Fruit fly (Drosophila melanogaster): ENCODE measurements around the gene Kif19A.

Gene Kif19A

dm6 chr3R:14116088-14116487 lies 2.2 kb downstream of the Kif19A start:
- no peak for TF ChIP-seq CG10348 (GFP tag; IDR thresholded peaks at IDR 0.05)
- no peak for TF ChIP-seq CG14655 (GFP tag; optimal IDR thresholded peaks at IDR 0.05)
- TF ChIP-seq CG9948 (tag; optimal IDR thresholded peaks at IDR 0.05): no peak
- no peak for TF ChIP-seq rn (GFP tag; IDR thresholded peaks at IDR 0.05)
- no peak for TF ChIP-seq Snoo (tag; optimal IDR thresholded peaks at IDR 0.05)
- TF ChIP-seq CG15710 (tag; optimal IDR thresholded peaks at IDR 0.05): no peak
- no peak for TF ChIP-seq fd96Ca (GFP tag; IDR thresholded peaks at IDR 0.05)
- no peak for TF ChIP-seq CG8159 (tag; optimal IDR thresholded peaks at IDR 0.05)
- TF ChIP-seq Ets98B (GFP tag; IDR thresholded peaks at IDR 0.05): no peak
- no peak for TF ChIP-seq D1 (tag; optimal IDR thresholded peaks at IDR 0.05)
- no peak for TF ChIP-seq CG8301 (tag; optimal IDR thresholded peaks at IDR 0.05)
- TF ChIP-seq Pif1B (GFP tag; optimal IDR thresholded peaks at IDR 0.05): no peak

dm6 chr3R:14112066-14112465 lies 6.2 kb downstream of the Kif19A start, which contains the start of gene CG14357:
CG14357 (minus strand) TSS chr3R:14112166.
- no peak for TF ChIP-seq CG13204 (GFP tag; optimal IDR thresholded peaks at IDR 0.05)
- TF ChIP-seq fd96Ca (GFP tag; IDR thresholded peaks at IDR 0.05): no peak
- no peak for TF ChIP-seq CG34367 (tag; optimal IDR thresholded peaks at IDR 0.05)
- no peak for TF ChIP-seq CG10348 (GFP tag; IDR thresholded peaks at IDR 0.05)
- TF ChIP-seq CG17806 (tag; optimal IDR thresholded peaks at IDR 0.05): no peak
- no peak for TF ChIP-seq Pif1A (GFP tag; optimal IDR thresholded peaks at IDR 0.05)
- TF ChIP-seq Ets98B (GFP tag; IDR thresholded peaks at IDR 0.05): no peak
- no peak for TF ChIP-seq CG15710 (tag; optimal IDR thresholded peaks at IDR 0.05)
- TF ChIP-seq Pif1B (GFP tag; optimal IDR thresholded peaks at IDR 0.05): no peak
- no peak for TF ChIP-seq CG32121 (GFP tag; IDR thresholded peaks at IDR 0.05)

dm6 chr3R:14109145-14109544 lies 9.1 kb downstream of the Kif19A start, which contains the start of gene Or88a:
Or88a (plus strand) TSS chr3R:14109445.
- TF ChIP-seq CG34367 (tag; optimal IDR thresholded peaks at IDR 0.05) (no peak), EcR (GFP tag; optimal IDR thresholded peaks at IDR 0.05) (no peak), Pif1B (GFP tag; optimal IDR thresholded peaks at IDR 0.05) (no peak), CG15710 (tag; optimal IDR thresholded peaks at IDR 0.05) (no peak), CG32121 (GFP tag; IDR thresholded peaks at IDR 0.05) (no peak)

dm6 chr3R:14108158-14108921 lies 9.9 kb downstream of the Kif19A start, which contains the start of gene CG12402:
CG12402 (minus strand) TSS chr3R:14108321.
- TF ChIP-seq Pif1A (GFP tag; optimal IDR thresholded peaks at IDR 0.05) (peak; percentile 14), CG8301 (tag; optimal IDR thresholded peaks at IDR 0.05) (no peak), CG9948 (tag; optimal IDR thresholded peaks at IDR 0.05) (peak; percentile 16), CG32121 (GFP tag; IDR thresholded peaks at IDR 0.05) (peak; percentile 74), CG8159 (tag; optimal IDR thresholded peaks at IDR 0.05) (peak; percentile 20), Ets98B (GFP tag; IDR thresholded peaks at IDR 0.05) (peak; percentile 70; the same call in 1 of the 2 replicates), CG17806 (tag; optimal IDR thresholded peaks at IDR 0.05) (no peak), Pif1B (GFP tag; optimal IDR thresholded peaks at IDR 0.05) (peak; percentile 8), CG13204 (GFP tag; optimal IDR thresholded peaks at IDR 0.05) (no peak), Snoo (tag; optimal IDR thresholded peaks at IDR 0.05) (no peak), CG14655 (GFP tag; optimal IDR thresholded peaks at IDR 0.05) (peak; percentile 40), CG15710 (tag; optimal IDR thresholded peaks at IDR 0.05) (no peak), fd96Ca (GFP tag; IDR thresholded peaks at IDR 0.05) (peak; percentile 68; the same call in 2 of the 3 replicates), gl (tag; optimal IDR thresholded peaks at IDR 0.05) (no peak), CG10348 (GFP tag; IDR thresholded peaks at IDR 0.05) (no peak), D1 (tag; optimal IDR thresholded peaks at IDR 0.05) (peak; percentile 14), rn (GFP tag; IDR thresholded peaks at IDR 0.05) (0 out of 2 replicates have a peak, but pooled peaks have one; percentile 35), CG12605 (GFP tag; IDR thresholded peaks at IDR 0.05) (peak; percentile 70), CG4496 (GFP tag; IDR thresholded peaks at IDR 0.05) (peak; percentile 60; the same call in 2 of the 3 replicates), CG34367 (tag; optimal IDR thresholded peaks at IDR 0.05) (no peak), EcR (GFP tag; optimal IDR thresholded peaks at IDR 0.05) (no peak)

dm6 chr3R:14107597-14107996 lies 10.7 kb downstream of the Kif19A start:
- TF ChIP-seq D1 (tag; optimal IDR thresholded peaks at IDR 0.05) (no peak), CG4496 (GFP tag; IDR thresholded peaks at IDR 0.05) (no peak), CG15710 (tag; optimal IDR thresholded peaks at IDR 0.05) (no peak), CG12605 (GFP tag; IDR thresholded peaks at IDR 0.05) (no peak), CG8159 (tag; optimal IDR thresholded peaks at IDR 0.05) (no peak), CG10348 (GFP tag; IDR thresholded peaks at IDR 0.05) (no peak), fd96Ca (GFP tag; IDR thresholded peaks at IDR 0.05) (no peak), Snoo (tag; optimal IDR thresholded peaks at IDR 0.05) (no peak), rn (GFP tag; IDR thresholded peaks at IDR 0.05) (no peak), Pif1A (GFP tag; optimal IDR thresholded peaks at IDR 0.05) (no peak), gl (tag; optimal IDR thresholded peaks at IDR 0.05) (no peak), Pif1B (GFP tag; optimal IDR thresholded peaks at IDR 0.05) (no peak), CG13204 (GFP tag; optimal IDR thresholded peaks at IDR 0.05) (no peak), CG34367 (tag; optimal IDR thresholded peaks at IDR 0.05) (no peak), EcR (GFP tag; optimal IDR thresholded peaks at IDR 0.05) (no peak)

dm6 chr3R:14103022-14103421 lies 15.2 kb downstream of the Kif19A start, which contains the start of gene PK1-R:
PK1-R (minus strand) TSS chr3R:14103122.
- TF ChIP-seq Pif1A (GFP tag; optimal IDR thresholded peaks at IDR 0.05) (no peak), CG9948 (tag; optimal IDR thresholded peaks at IDR 0.05) (no peak), CG15710 (tag; optimal IDR thresholded peaks at IDR 0.05) (no peak), Pif1B (GFP tag; optimal IDR thresholded peaks at IDR 0.05) (no peak), CG12605 (GFP tag; IDR thresholded peaks at IDR 0.05) (no peak), CG17806 (tag; optimal IDR thresholded peaks at IDR 0.05) (no peak), CG13204 (GFP tag; optimal IDR thresholded peaks at IDR 0.05) (no peak), CG10348 (GFP tag; IDR thresholded peaks at IDR 0.05) (no peak), CG8159 (tag; optimal IDR thresholded peaks at IDR 0.05) (no peak), CG32121 (GFP tag; IDR thresholded peaks at IDR 0.05) (no peak), rn (GFP tag; IDR thresholded peaks at IDR 0.05) (no peak)
